Worm (Caenorhabditis elegans): ENCODE measurements around the gene C39D10.2.

ce11 chrX:7892296-7892695 is 3.3 kb downstream of the C39D10.2 start, which contains the start of gene C39D10.5:
- TF ChIP-seq unc-130 (GFP tag; optimal IDR thresholded peaks at IDR 0.05), result no peak
- no peak for TF ChIP-seq ama-1 (optimal IDR thresholded peaks at IDR 0.05)
- no peak for TF ChIP-seq fkh-10 (GFP tag; optimal IDR thresholded peaks at IDR 0.05)
- TF ChIP-seq fos-1 (tag; optimal IDR thresholded peaks at IDR 0.05), result no peak
- TF ChIP-seq pqm-1 (tag; optimal IDR thresholded peaks at IDR 0.05), result no peak
- no peak for TF ChIP-seq nhr-237 (tag; optimal IDR thresholded peaks at IDR 0.05)
- no peak for TF ChIP-seq nhr-11 (tag; optimal IDR thresholded peaks at IDR 0.05)
- no peak for TF ChIP-seq nhr-10 (tag; optimal IDR thresholded peaks at IDR 0.05)
- no peak for TF ChIP-seq pha-4 (GFP tag; IDR thresholded peaks at IDR 0.05)
- no peak for TF ChIP-seq pha-4 (tag; optimal IDR thresholded peaks at IDR 0.05)

Data from whole organism, L4 larva.